Worm (Caenorhabditis elegans) whole organism, L4 larva: ENCODE measurements around the gene Y7A5A.2.

ENCODE experiments used
- F10B5.3 ChIP-seq: sonication (generic microtip); optimal IDR thresholded peaks from 2 replicates; lab custom pipeline; 2016; ENCODE audit warnings: mild to moderate bottlenecking, missing genetic modification characterization, missing compliant biosample characterization
- F26F4.8 ChIP-seq: fragments of 200-800 bp; sonication (Bioruptor generic); conservative IDR thresholded peaks from 2 replicates; pipeline ENCODE4 v1.3.6; 2022; ENCODE audit warnings: missing genetic modification characterization, missing compliant biosample characterization
- F44E2.7 ChIP-seq: fragments of 200-800 bp; sonication (Bioruptor generic); IDR thresholded peaks from 2 replicates; pipeline ENCODE4 v2.1.2; 2022; ENCODE audit warnings: missing genetic modification characterization, missing compliant biosample characterization
- Y48G9A.11 ChIP-seq: fragments of 200-800 bp; sonication (Bioruptor generic); IDR thresholded peaks from 2 replicates; pipeline ENCODE4 v1.3.6; 2022; ENCODE audit warnings: missing genetic modification reagents, missing genetic modification characterization, missing compliant biosample characterization
- ZK546.5 ChIP-seq, 2 experiments: sonication (generic microtip); optimal IDR thresholded peaks; 2 replicates each; lab custom pipeline; 2017; ENCODE audit warnings: missing biosample characterization in 2 of 2, missing genetic modification characterization in 2 of 2
- ama-1 ChIP-seq: fragments of 150-350 bp; optimal IDR thresholded peaks from 2 replicates; lab custom pipeline; 2014; ENCODE audit warnings: inconsistent platforms, mixed read lengths
- arid-1 ChIP-seq: fragments of 200-800 bp; sonication (Bioruptor generic); conservative IDR thresholded peaks from 2 replicates; pipeline ENCODE4 v1.3.6; 2022; ENCODE audit warnings: missing genetic modification reagents, missing genetic modification characterization, missing compliant biosample characterization
- attf-4 ChIP-seq: sonication (generic microtip); optimal IDR thresholded peaks from 3 replicates; lab custom pipeline; 2017; ENCODE audit warnings: missing biosample characterization, missing genetic modification characterization
- ceh-32 ChIP-seq: sonication (generic microtip); optimal IDR thresholded peaks from 2 replicates; lab custom pipeline; 2016; ENCODE audit warnings: mild to moderate bottlenecking, missing genetic modification characterization, missing compliant biosample characterization; ENCODE audit not compliant: poor library complexity
- ces-1 ChIP-seq: fragments of 150-350 bp; sonication (generic microtip); optimal IDR thresholded peaks from 4 replicates; lab custom pipeline; 2014; ENCODE audit warnings: missing biosample characterization, missing genetic modification reagents, missing genetic modification characterization
- ctbp-1 ChIP-seq: fragments of 200-800 bp; sonication (Bioruptor generic); IDR thresholded peaks from 2 replicates; pipeline ENCODE4 v1.3.6; 2022; ENCODE audit warnings: missing genetic modification reagents, missing genetic modification characterization, missing compliant biosample characterization
- daf-12 ChIP-seq: fragments of 150-350 bp; optimal IDR thresholded peaks from 2 replicates; lab custom pipeline; 2014; ENCODE audit warnings: missing biosample characterization, missing genetic modification reagents, missing genetic modification characterization
- daf-16 ChIP-seq, 3 experiments: sonication (generic microtip); optimal IDR thresholded peaks; 2 replicates each; lab custom pipeline; 2016 to 2017; ENCODE audit warnings: missing genetic modification characterization in 3 of 3, missing genetic modification reagents in 3 of 3, mild to moderate bottlenecking in 2 of 3, missing compliant biosample characterization in 2 of 3, missing biosample characterization in 1 of 3, moderate library complexity in 1 of 3
- dmd-8 ChIP-seq: fragments of 200-800 bp; sonication (Bioruptor generic); IDR thresholded peaks from 2 replicates; pipeline ENCODE4 v1.3.6; 2022; ENCODE audit warnings: missing genetic modification characterization, missing compliant biosample characterization
- dmd-9 ChIP-seq: fragments of 200-800 bp; sonication (Bioruptor generic); IDR thresholded peaks from 2 replicates; pipeline ENCODE4 v1.3.6; 2022; ENCODE audit warnings: missing genetic modification reagents, missing genetic modification characterization, missing compliant biosample characterization
- dpl-1 ChIP-seq: fragments of 150-350 bp; optimal IDR thresholded peaks from 2 replicates; lab custom pipeline; 2014; ENCODE audit warnings: missing biosample characterization, missing genetic modification reagents, missing genetic modification characterization
- dve-1 ChIP-seq: sonication (generic microtip); optimal IDR thresholded peaks from 2 replicates; lab custom pipeline; 2017; ENCODE audit warnings: antibody characterized with exemption, mild to moderate bottlenecking, missing genetic modification characterization, missing compliant biosample characterization; ENCODE audit not compliant: insufficient read depth
- hif-1 ChIP-seq, 2 experiments: sonication (generic microtip); optimal IDR thresholded peaks; 2 replicates each; lab custom pipeline; 2016 to 2017; ENCODE audit warnings: missing compliant biosample characterization in 2 of 2, missing genetic modification characterization in 2 of 2, missing genetic modification reagents in 2 of 2, missing genotype in 2 of 2, mild to moderate bottlenecking in 1 of 2
- hlh-11 ChIP-seq: fragments of 200-800 bp; sonication (Bioruptor generic); optimal IDR thresholded peaks from 2 replicates; lab custom pipeline; 2018; ENCODE audit warnings: mild to moderate bottlenecking, missing genetic modification characterization, missing compliant biosample characterization
- hlh-30 ChIP-seq: sonication (generic microtip); optimal IDR thresholded peaks from 2 replicates; lab custom pipeline; 2017; ENCODE audit warnings: antibody characterized with exemption, mild to moderate bottlenecking, missing genetic modification characterization, missing compliant biosample characterization; ENCODE audit not compliant: insufficient read depth
- hmg-1.1 ChIP-seq: fragments of 200-800 bp; sonication (Bioruptor generic); IDR thresholded peaks from 2 replicates; pipeline ENCODE4 v1.3.6; 2022; ENCODE audit warnings: missing genetic modification reagents, missing genetic modification characterization, missing compliant biosample characterization
- lin-1 ChIP-seq: fragments of 200-800 bp; sonication (Bioruptor generic); IDR thresholded peaks from 2 replicates; pipeline ENCODE4 v1.3.6; 2022; ENCODE audit warnings: missing genetic modification reagents, missing genetic modification characterization, missing compliant biosample characterization
- lin-15B ChIP-seq: fragments of 150-350 bp; sonication (generic microtip); optimal IDR thresholded peaks from 3 replicates; lab custom pipeline; 2014; ENCODE audit warnings: missing biosample characterization, missing genetic modification characterization
- lin-38 ChIP-seq: fragments of 200-800 bp; sonication (Bioruptor generic); IDR thresholded peaks from 2 replicates; pipeline ENCODE4 v1.3.6; 2022; ENCODE audit warnings: missing genetic modification reagents, missing genetic modification characterization, missing compliant biosample characterization
- lin-39 ChIP-seq: fragments of 150-350 bp; optimal IDR thresholded peaks from 2 replicates; lab custom pipeline; 2014; ENCODE audit warnings: missing biosample characterization, missing genetic modification reagents, missing genetic modification characterization
- madf-5 ChIP-seq, 2 experiments: fragments of 200-800 bp; sonication (Bioruptor generic); IDR thresholded peaks; 2 replicates each; pipeline ENCODE4 v1.3.6; 2022; ENCODE audit warnings: missing compliant biosample characterization in 2 of 2, missing genetic modification characterization in 2 of 2
- mdl-1 ChIP-seq, 2 experiments: fragments of 150-350 bp in 1 of 2; sonication (generic microtip) in 1 of 2; optimal IDR thresholded peaks; 2 replicates each; lab custom pipeline; 2014 to 2017; ENCODE audit warnings: missing biosample characterization in 2 of 2, missing genetic modification characterization in 2 of 2
- mes-2 ChIP-seq: sonication (generic microtip); optimal IDR thresholded peaks from 2 replicates; lab custom pipeline; 2016; ENCODE audit warnings: missing genotype, mild to moderate bottlenecking, missing genetic modification characterization, missing compliant biosample characterization; ENCODE audit not compliant: poor library complexity, severe bottlenecking
- mxl-2 ChIP-seq: fragments of 200-800 bp; sonication (Bioruptor generic); conservative IDR thresholded peaks from 2 replicates; pipeline ENCODE4 v1.3.6; 2022; ENCODE audit warnings: missing genetic modification reagents, missing genetic modification characterization, missing compliant biosample characterization
- mxl-3 ChIP-seq: fragments of 200-800 bp; sonication (Bioruptor generic); optimal IDR thresholded peaks from 2 replicates; lab custom pipeline; 2018; ENCODE audit warnings: mild to moderate bottlenecking, missing genetic modification characterization, missing compliant biosample characterization
- nhr-102 ChIP-seq: sonication (generic microtip); optimal IDR thresholded peaks from 2 replicates; lab custom pipeline; 2016; ENCODE audit warnings: mild to moderate bottlenecking, missing genetic modification characterization, moderate library complexity, missing compliant biosample characterization
- nhr-11 ChIP-seq: fragments of 150-350 bp; optimal IDR thresholded peaks from 2 replicates; lab custom pipeline; 2014; ENCODE audit warnings: missing biosample characterization, missing genetic modification characterization
- nhr-237 ChIP-seq: sonication (generic microtip); optimal IDR thresholded peaks from 2 replicates; lab custom pipeline; 2017; ENCODE audit warnings: missing biosample characterization, missing genetic modification characterization
- nhr-41 ChIP-seq: fragments of 200-800 bp; sonication (Bioruptor generic); IDR thresholded peaks from 2 replicates; pipeline ENCODE4 v1.3.6; 2022; ENCODE audit warnings: missing genetic modification reagents, missing genetic modification characterization, missing compliant biosample characterization
- nhr-42 ChIP-seq: fragments of 200-800 bp; sonication (Bioruptor generic); IDR thresholded peaks from 2 replicates; pipeline ENCODE4 v1.3.6; 2022; ENCODE audit warnings: missing genetic modification characterization, missing compliant biosample characterization
- nhr-76 ChIP-seq: fragments of 150-350 bp; optimal IDR thresholded peaks from 2 replicates; lab custom pipeline; 2014; ENCODE audit warnings: missing biosample characterization, missing genetic modification characterization
- nhr-77 ChIP-seq: fragments of 150-350 bp; optimal IDR thresholded peaks from 2 replicates; lab custom pipeline; 2014; ENCODE audit warnings: missing biosample characterization, missing genetic modification characterization
- php-3 ChIP-seq: fragments of 200-800 bp; sonication (Bioruptor generic); IDR thresholded peaks from 2 replicates; pipeline ENCODE4 v1.3.6; 2022; ENCODE audit warnings: missing genetic modification reagents, missing genetic modification characterization, missing compliant biosample characterization
- pqm-1 ChIP-seq: sonication (generic microtip); optimal IDR thresholded peaks from 2 replicates; lab custom pipeline; 2017; ENCODE audit warnings: missing biosample characterization, missing genetic modification characterization
- sdz-12 ChIP-seq: fragments of 200-800 bp; sonication (Bioruptor generic); optimal IDR thresholded peaks from 2 replicates; lab custom pipeline; 2018; ENCODE audit warnings: mild to moderate bottlenecking, missing genetic modification characterization, missing compliant biosample characterization
- skn-1 ChIP-seq: fragments of 150-350 bp; optimal IDR thresholded peaks from 2 replicates; lab custom pipeline; 2014; ENCODE audit warnings: missing biosample characterization, missing genetic modification characterization
- snpc-1.2 ChIP-seq: fragments of 200-800 bp; sonication (Bioruptor generic); IDR thresholded peaks from 2 replicates; pipeline ENCODE4 v1.3.6; 2022; ENCODE audit warnings: missing genetic modification reagents, missing genetic modification characterization, missing compliant biosample characterization
- snpc-4 ChIP-seq: fragments of 150-350 bp; optimal IDR thresholded peaks from 2 replicates; lab custom pipeline; 2014; ENCODE audit warnings: missing biosample characterization, missing genetic modification characterization
- tra-1 ChIP-seq: fragments of 200-800 bp; sonication (Bioruptor generic); IDR thresholded peaks from 2 replicates; pipeline ENCODE4 v1.3.6; 2022; ENCODE audit warnings: missing genetic modification reagents, missing genetic modification characterization, missing compliant biosample characterization
- unc-62 ChIP-seq, 3 experiments: fragments of 150-350 bp in 1 of 3; sonication (generic microtip); optimal IDR thresholded peaks in 2 of 3; peaks in 1 of 3; 1 replicate in 1 of 3; 2 replicates in 2 of 3; lab custom pipeline; 2014 to 2017; ENCODE audit warnings: missing biosample characterization in 3 of 3, missing genetic modification characterization in 3 of 3, missing genetic modification reagents in 3 of 3, missing genotype in 1 of 3
- vab-7 ChIP-seq: fragments of 200-800 bp; sonication (Bioruptor generic); IDR thresholded peaks from 2 replicates; pipeline ENCODE4 v1.3.6; 2022; ENCODE audit warnings: missing genetic modification reagents, missing genetic modification characterization, missing compliant biosample characterization
- zag-1 ChIP-seq: fragments of 150-350 bp; optimal IDR thresholded peaks from 2 replicates; lab custom pipeline; 2014; ENCODE audit warnings: missing biosample characterization, missing genetic modification characterization

Y7A5A.2 gene

ce11 chrX:15751245-15751644 is 21.3 kb downstream of the Y7A5A.2 start (continued):
- no peak for TF ChIP-seq nhr-102
- TF ChIP-seq unc-62 (GFP tag; optimal IDR thresholded peaks at IDR 0.05 in 1 of 2; lab: Kevin White, UChicago): no peak
- no peak for TF ChIP-seq unc-62 (tag; optimal IDR thresholded peaks at IDR 0.05; lab: Kevin White, UChicago)
- no peak for TF ChIP-seq arid-1 (GFP tag; lab: Robert Waterston, UW)
- TF ChIP-seq snpc-1.2 (GFP tag; lab: Robert Waterston, UW): peak; percentile 56; the same call in 1 of the 2 replicates
- peak; percentile 60; the same call in 1 of the 2 replicates for TF ChIP-seq Y48G9A.11 (GFP tag; lab: Robert Waterston, UW)
- TF ChIP-seq dmd-8 (GFP tag; lab: Robert Waterston, UW): no peak
- TF ChIP-seq daf-16 (GFP tag; optimal IDR thresholded peaks at IDR 0.05; lab: Kevin White, UChicago): no peak
- TF ChIP-seq daf-16 (tag; optimal IDR thresholded peaks at IDR 0.05; lab: Kevin White, UChicago): no peak

- TF ChIP-seq arid-1 (GFP tag; lab: Robert Waterston, UW) (0 out of 2 replicates have a peak, but pooled peaks have one; percentile 5), hlh-11 (no peak), madf-5 (GFP tag; IDR thresholded peaks at IDR 0.05; lab: Robert Waterston, UW) (0 out of 4 replicates have a peak, but pooled peaks of 1 of the 2 experiments have one; percentile 17), dmd-8 (GFP tag; lab: Robert Waterston, UW) (peak; percentile 70), daf-12 (tag; lab: Kevin White, UChicago) (no peak), hif-1 (tag; optimal IDR thresholded peaks at IDR 0.05; lab: Kevin White, UChicago) (no peak), nhr-41 (GFP tag; lab: Robert Waterston, UW) (peak; percentile 52; the same call in 1 of the 2 replicates), mes-2 (no peak), skn-1 (tag; lab: Kevin White, UChicago) (no peak), mxl-3 (no peak), snpc-4 (tag; lab: Kevin White, UChicago) (no peak), tra-1 (GFP tag; lab: Robert Waterston, UW) (peak; percentile 56), dmd-9 (GFP tag; lab: Robert Waterston, UW) (no peak), F10B5.3 (tag; lab: Kevin White, UChicago) (no peak), hmg-1.1 (GFP tag; lab: Robert Waterston, UW) (peak; percentile 28; the same call in 1 of the 2 replicates), nhr-237 (tag; lab: Kevin White, UChicago) (no peak), vab-7 (GFP tag; lab: Robert Waterston, UW) (peak; percentile 56; the same call in 1 of the 2 replicates), snpc-1.2 (GFP tag; lab: Robert Waterston, UW) (0 out of 2 replicates have a peak, but pooled peaks have one; percentile 5), mxl-2 (GFP tag; lab: Robert Waterston, UW) (no peak), nhr-76 (tag; lab: Kevin White, UChicago) (no peak), lin-39 (tag; lab: Kevin White, UChicago) (no peak), attf-4 (no peak), lin-15B (tag; lab: Kevin White, UChicago) (no peak), F26F4.8 (GFP tag; lab: Robert Waterston, UW) (no peak; the same call in 1 of the 2 replicates), ceh-32 (no peak), lin-1 (GFP tag; lab: Robert Waterston, UW) (0 out of 2 replicates have a peak, but pooled peaks have one; percentile 8), ces-1 (GFP tag; lab: Kevin White, UChicago) (no peak), zag-1 (no peak), dpl-1 (GFP tag; lab: Kevin White, UChicago) (no peak), php-3 (GFP tag; lab: Robert Waterston, UW) (0 out of 2 replicates have a peak, but pooled peaks have one; percentile 20), F44E2.7 (GFP tag; lab: Robert Waterston, UW) (0 out of 2 replicates have a peak, but pooled peaks have one; percentile 39), mdl-1 (tag; optimal IDR thresholded peaks at IDR 0.05; lab: Kevin White, UChicago) (no peak), pqm-1 (no peak), hlh-30 (tag; lab: Kevin White, UChicago) (peak; percentile 28), ctbp-1 (GFP tag; lab: Robert Waterston, UW) (peak; percentile 47; the same call in 1 of the 2 replicates), sdz-12 (GFP tag; lab: Kevin White, UChicago) (no peak), ama-1 (lab: Kevin White, UChicago) (no peak), lin-38 (GFP tag; lab: Robert Waterston, UW) (peak; percentile 61), nhr-11 (tag; lab: Kevin White, UChicago) (no peak), dve-1 (tag; lab: Kevin White, UChicago) (peak; percentile 5), ZK546.5 (tag; optimal IDR thresholded peaks at IDR 0.05; lab: Kevin White, UChicago) (no peak), nhr-42 (GFP tag; lab: Robert Waterston, UW) (no peak), nhr-77 (no peak)
Observed at ce11 chrX:15747814-15748213, 24.7 kb downstream of the Y7A5A.2 start.
